Fruit fly (Drosophila melanogaster) whole organism, adult: ENCODE data around the gene CG33284.

Source experiments
- CG5204 ChIP-seq: fragments of 200-800 bp; sonication (Bioruptor generic); optimal IDR thresholded peaks from 2 replicates; lab custom pipeline; 2016; ENCODE audit warnings: missing biosample characterization, missing genetic modification characterization
- CG7101 ChIP-seq: fragments of 200-800 bp; sonication (Bioruptor generic); optimal IDR thresholded peaks from 2 replicates; lab custom pipeline; 2018; ENCODE audit warnings: missing biosample characterization, mild to moderate bottlenecking, missing genetic modification characterization, moderate library complexity
- Clk ChIP-seq: fragments of 200-800 bp; sonication (Bioruptor generic); optimal IDR thresholded peaks from 2 replicates; lab custom pipeline; 2017; ENCODE audit warnings: missing biosample characterization, missing genetic modification characterization
- Mnt ChIP-seq: fragments of 200-800 bp; sonication (Bioruptor generic); optimal IDR thresholded peaks from 2 replicates; lab custom pipeline; 2016; ENCODE audit warnings: missing biosample characterization, mild to moderate bottlenecking, missing genetic modification characterization
- cnc ChIP-seq, 2 experiments: fragments of >200 bp; optimal IDR thresholded peaks; 2 replicates each; lab custom pipeline; 2017
- kay ChIP-seq: fragments of 200-800 bp; sonication (Bioruptor generic); peaks from one replicate; lab custom pipeline; 2016; ENCODE audit warnings: missing biosample characterization, missing genetic modification characterization, borderline replicate concordance
- ovo ChIP-seq: fragments of 200-800 bp; sonication (Bioruptor generic); optimal IDR thresholded peaks from 2 replicates; lab custom pipeline; 2016; ENCODE audit warnings: missing biosample characterization, missing genetic modification characterization
- pad ChIP-seq: fragments of 200-800 bp; sonication (Bioruptor generic); optimal IDR thresholded peaks from 3 replicates; lab custom pipeline; 2017; ENCODE audit warnings: missing biosample characterization, missing genetic modification characterization, mild to moderate bottlenecking, moderate library complexity, missing genetic modification reagents
- tj ChIP-seq: fragments of 200-800 bp; sonication (Bioruptor generic); optimal IDR thresholded peaks from 3 replicates; lab custom pipeline; 2017; ENCODE audit warnings: missing biosample characterization, mild to moderate bottlenecking, missing genetic modification characterization, moderate library complexity

DNA sequence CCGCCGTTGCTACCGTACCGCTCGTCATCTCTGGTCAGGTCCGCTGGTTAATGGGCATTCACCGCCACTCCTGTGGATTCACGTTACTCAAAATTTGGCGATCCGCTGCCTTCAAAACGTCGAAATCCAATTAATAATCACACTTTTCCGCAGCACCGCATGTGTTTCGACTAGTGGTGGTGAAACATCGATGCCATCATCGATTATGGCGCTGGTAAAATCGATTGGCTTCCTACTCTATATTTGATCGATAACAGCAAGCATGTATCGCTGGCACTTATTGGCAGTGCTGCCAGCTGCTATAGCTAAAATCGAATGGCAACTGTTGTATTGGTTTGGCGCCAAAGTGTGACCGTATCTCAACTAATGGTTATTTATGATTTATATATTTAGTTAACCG lies 12.3 kb downstream of the CG33284 start:
- TF ChIP-seq kay (GFP tag; lab: Kevin White, UChicago) (peak; percentile 60), pad (peak; percentile 15), Mnt (GFP tag; lab: Kevin White, UChicago) (peak; percentile 93), CG7101 (peak; percentile 53), tj (GFP tag; lab: Kevin White, UChicago) (peak; percentile 5), cnc (optimal IDR thresholded peaks at IDR 0.05; lab: Kevin White, UChicago) (no peak), ovo (GFP tag; lab: Kevin White, UChicago) (peak; percentile 44), CG5204 (GFP tag; lab: Kevin White, UChicago) (no peak), Clk (no peak)
